Fruit fly (Drosophila melanogaster) whole organism, embryonic: Measurements from ENCODE around the gene CG8173.

Experiments used
- Atf3 ChIP-seq: fragments of 200-800 bp; sonication (Bioruptor generic); optimal IDR thresholded peaks from 3 replicates; lab custom pipeline; 2016; ENCODE audit warnings: missing biosample characterization, missing genetic modification characterization
- Awh ChIP-seq: fragments of 200-800 bp; sonication (Bioruptor generic); IDR thresholded peaks from 2 replicates; pipeline ENCODE4, ENCODE4 v1.3.6; 2022; ENCODE audit warnings: missing biosample characterization, missing genetic modification characterization
- B-H1 ChIP-seq: fragments of 200-800 bp; sonication (Bioruptor generic); IDR thresholded peaks from 3 replicates; pipeline ENCODE4 v1.3.6; 2022; ENCODE audit warnings: missing biosample characterization, missing genetic modification characterization
- CG1024 ChIP-seq: fragments of 200-800 bp; sonication (Bioruptor generic); IDR thresholded peaks from 2 replicates; pipeline ENCODE4 v1.3.6; 2022; ENCODE audit warnings: missing biosample characterization, missing genetic modification characterization
- CG10267 ChIP-seq: fragments of 200-800 bp; sonication (Bioruptor generic); optimal IDR thresholded peaks from 2 replicates; lab custom pipeline; 2018; ENCODE audit warnings: missing biosample characterization, mild to moderate bottlenecking, missing genetic modification characterization, moderate library complexity
- CG10366 ChIP-seq: fragments of 200-800 bp; sonication (Bioruptor generic); IDR thresholded peaks from 2 replicates; pipeline ENCODE4 v1.3.6; 2022; ENCODE audit warnings: missing biosample characterization, missing genetic modification characterization
- CG10543 ChIP-seq: fragments of 200-800 bp; sonication (Bioruptor generic); optimal IDR thresholded peaks from 3 replicates; lab custom pipeline; 2017; ENCODE audit warnings: missing biosample characterization, mild to moderate bottlenecking, missing genetic modification characterization, moderate library complexity
- CG11504 ChIP-seq: fragments of 200-800 bp; sonication (Bioruptor generic); optimal IDR thresholded peaks from 3 replicates; lab custom pipeline; 2019; ENCODE audit warnings: missing biosample characterization, mild to moderate bottlenecking, missing genetic modification characterization, moderate library complexity
- CG13894 ChIP-seq: fragments of 200-800 bp; sonication (Bioruptor generic); optimal IDR thresholded peaks from 3 replicates; lab custom pipeline; 2018; ENCODE audit warnings: missing biosample characterization, mild to moderate bottlenecking, missing genetic modification characterization, moderate library complexity
- CG14710 ChIP-seq: fragments of 200-800 bp; sonication (Bioruptor generic); optimal IDR thresholded peaks from 3 replicates; lab custom pipeline; 2019; ENCODE audit warnings: missing biosample characterization, mild to moderate bottlenecking, missing genetic modification characterization, moderate library complexity
- CG1602 ChIP-seq: fragments of 200-800 bp; sonication (Bioruptor generic); optimal IDR thresholded peaks from 3 replicates; lab custom pipeline; 2016; ENCODE audit warnings: missing biosample characterization, missing genetic modification characterization
- CG2129 ChIP-seq: fragments of 200-800 bp; sonication (Bioruptor generic); IDR thresholded peaks from 2 replicates; pipeline ENCODE4 v1.3.6; 2022; ENCODE audit warnings: missing biosample characterization, missing genetic modification characterization; ENCODE audit not compliant: partially characterized antibody
- CG2678 ChIP-seq: fragments of 200-800 bp; sonication (Bioruptor generic); optimal IDR thresholded peaks from 3 replicates; lab custom pipeline; 2019; ENCODE audit warnings: missing biosample characterization, mild to moderate bottlenecking, missing genetic modification characterization, moderate library complexity
- CG34422 ChIP-seq: fragments of 200-800 bp; sonication (Bioruptor generic); IDR thresholded peaks from 3 replicates; pipeline ENCODE4 v1.3.6; 2022; ENCODE audit warnings: missing biosample characterization, missing genetic modification characterization
- CG3995 ChIP-seq: fragments of 200-800 bp; sonication (Bioruptor generic); optimal IDR thresholded peaks from 3 replicates; lab custom pipeline; 2016; ENCODE audit warnings: missing biosample characterization, missing genetic modification characterization
- CG42726 ChIP-seq: fragments of 200-800 bp; sonication (Bioruptor generic); IDR thresholded peaks from 2 replicates; pipeline ENCODE4 v1.3.6; 2022; ENCODE audit warnings: missing biosample characterization, missing genetic modification characterization; ENCODE audit not compliant: partially characterized antibody
- CG4282 ChIP-seq: fragments of 200-800 bp; sonication (Bioruptor generic); optimal IDR thresholded peaks from 2 replicates; lab custom pipeline; 2016; ENCODE audit warnings: missing biosample characterization, missing genetic modification characterization
- CG6254 ChIP-seq: fragments of 200-800 bp; sonication (Bioruptor generic); optimal IDR thresholded peaks from 3 replicates; lab custom pipeline; 2017; ENCODE audit warnings: mild to moderate bottlenecking, missing biosample characterization, missing genetic modification reagents, missing genetic modification characterization
- CG7357 ChIP-seq: fragments of 200-800 bp; sonication (Bioruptor generic); IDR thresholded peaks from 3 replicates; pipeline ENCODE4 v1.3.6; 2022; ENCODE audit warnings: missing biosample characterization, missing genetic modification characterization
- CG7786 ChIP-seq: fragments of 200-800 bp; sonication (Bioruptor generic); optimal IDR thresholded peaks from 2 replicates; lab custom pipeline; 2016; ENCODE audit warnings: missing biosample characterization, missing genetic modification characterization
- Fer2 ChIP-seq: fragments of 200-800 bp; sonication (Bioruptor generic); optimal IDR thresholded peaks from 2 replicates; lab custom pipeline; 2018; ENCODE audit warnings: missing biosample characterization, mild to moderate bottlenecking, missing genetic modification characterization, moderate library complexity
- Gug ChIP-seq: fragments of 200-800 bp; sonication (Bioruptor generic); IDR thresholded peaks from 4 replicates; pipeline ENCODE4 v1.3.6; 2022; ENCODE audit warnings: missing biosample characterization, missing genetic modification characterization
- HLH3B ChIP-seq: fragments of 200-800 bp; sonication (Bioruptor generic); IDR thresholded peaks from 2 replicates; pipeline ENCODE4 v1.3.6; 2022; ENCODE audit warnings: missing biosample characterization, missing genetic modification characterization
- Max ChIP-seq: fragments of 200-800 bp; sonication (Bioruptor generic); optimal IDR thresholded peaks from 2 replicates; lab custom pipeline; 2016; ENCODE audit warnings: missing biosample characterization, mild to moderate bottlenecking, missing genetic modification characterization
- Sox102F ChIP-seq: fragments of 200-800 bp; sonication (Bioruptor generic); optimal IDR thresholded peaks from 2 replicates; lab custom pipeline; 2018; ENCODE audit warnings: missing biosample characterization, mild to moderate bottlenecking, missing genetic modification characterization, moderate library complexity
- Tbp ChIP-seq: fragments of >200 bp; optimal IDR thresholded peaks from 2 replicates; lab custom pipeline; 2018; ENCODE audit warnings: missing biosample characterization, missing genetic modification characterization
- abd-A ChIP-seq: fragments of 200-800 bp; sonication (Bioruptor generic); optimal IDR thresholded peaks from 3 replicates; lab custom pipeline; 2019; ENCODE audit warnings: missing biosample characterization, mild to moderate bottlenecking, missing genetic modification characterization, moderate library complexity
- btn ChIP-seq: fragments of 200-800 bp; sonication (Bioruptor generic); optimal IDR thresholded peaks from 2 replicates; lab custom pipeline; 2016; ENCODE audit warnings: missing biosample characterization, missing genetic modification characterization
- ci ChIP-seq: fragments of 200-800 bp; sonication (Bioruptor generic); IDR thresholded peaks from 3 replicates; pipeline ENCODE4 v1.3.6; 2022; ENCODE audit warnings: missing biosample characterization, missing genetic modification characterization
- crol ChIP-seq: fragments of 200-800 bp; sonication (Bioruptor generic); IDR thresholded peaks from 2 replicates; pipeline ENCODE4 v1.3.6; 2022; ENCODE audit warnings: missing biosample characterization, missing genetic modification characterization
- dimm ChIP-seq: fragments of 200-800 bp; sonication (Bioruptor generic); IDR thresholded peaks from 2 replicates; pipeline ENCODE4 v1.3.6; 2022; ENCODE audit warnings: missing biosample characterization, missing genetic modification characterization
- dpn ChIP-seq, 2 experiments: fragments of 200-800 bp; sonication (Bioruptor generic); optimal IDR thresholded peaks; 3 replicates each; lab custom pipeline; 2016; ENCODE audit warnings: missing biosample characterization in 2 of 2, missing genetic modification characterization in 2 of 2
- dysf ChIP-seq: fragments of 200-800 bp; sonication (Bioruptor generic); IDR thresholded peaks from 3 replicates; pipeline ENCODE4 v1.3.6; 2022; ENCODE audit warnings: missing biosample characterization, missing genetic modification characterization
- eve ChIP-seq, 2 experiments: fragments of >200 bp; optimal IDR thresholded peaks; 2 replicates each; lab custom pipeline; 2017; ENCODE audit warnings: missing biosample characterization in 2 of 2, missing genetic modification characterization in 2 of 2
- exex ChIP-seq: fragments of 200-800 bp; sonication (Bioruptor generic); optimal IDR thresholded peaks from 4 replicates; lab custom pipeline; 2018; ENCODE audit warnings: missing biosample characterization, mild to moderate bottlenecking, missing genetic modification characterization, moderate library complexity
- fru ChIP-seq: fragments of >200 bp; optimal IDR thresholded peaks from 2 replicates; lab custom pipeline; 2017
- fu2 ChIP-seq: fragments of 200-800 bp; sonication (Bioruptor generic); optimal IDR thresholded peaks from 2 replicates; lab custom pipeline; 2016; ENCODE audit warnings: missing biosample characterization, missing genetic modification characterization
- hth ChIP-seq: fragments of >200 bp; optimal IDR thresholded peaks from 2 replicates; lab custom pipeline; 2017; ENCODE audit warnings: inconsistent platforms
- knrl ChIP-seq: fragments of 200-800 bp; sonication (Bioruptor generic); IDR thresholded peaks from 3 replicates; pipeline ENCODE4 v1.3.6; 2022; ENCODE audit warnings: missing biosample characterization, missing genetic modification characterization; ENCODE audit not compliant: partially characterized antibody
- lab ChIP-seq: fragments of 200-800 bp; sonication (Bioruptor generic); optimal IDR thresholded peaks from 3 replicates; lab custom pipeline; 2017; ENCODE audit warnings: missing biosample characterization, missing genetic modification characterization, mild to moderate bottlenecking, moderate library complexity, missing genetic modification reagents
- nmo ChIP-seq: fragments of 200-800 bp; sonication (Bioruptor generic); optimal IDR thresholded peaks from 2 replicates; lab custom pipeline; 2018; ENCODE audit warnings: missing biosample characterization, mild to moderate bottlenecking, missing genetic modification characterization, moderate library complexity
- nom ChIP-seq: fragments of 200-800 bp; sonication (Bioruptor generic); optimal IDR thresholded peaks from 2 replicates; lab custom pipeline; 2017; ENCODE audit warnings: missing biosample characterization, missing genetic modification characterization, mild to moderate bottlenecking, moderate library complexity, missing genetic modification reagents
- pan ChIP-seq, 4 experiments: fragments of >200 bp in 3 of 4; fragments of 200-800 bp in 1 of 4; sonication (Bioruptor generic) in 1 of 4; optimal IDR thresholded peaks in 3 of 4; IDR thresholded peaks in 1 of 4; 2 replicates each; pipeline versions ENCODE4 v1.3.6 to Lab custom; 2017 to 2022; ENCODE audit warnings: missing biosample characterization in 2 of 4, missing genetic modification characterization in 2 of 4, mixed read lengths in 1 of 4
- phol ChIP-seq: fragments of 200-800 bp; sonication (Bioruptor generic); optimal IDR thresholded peaks from 3 replicates; lab custom pipeline; 2018; ENCODE audit warnings: missing biosample characterization, mild to moderate bottlenecking, missing genetic modification characterization, moderate library complexity
- psq ChIP-seq: fragments of 200-800 bp; sonication (Bioruptor generic); optimal IDR thresholded peaks from 2 replicates; lab custom pipeline; 2017; ENCODE audit warnings: missing biosample characterization, missing genetic modification characterization
- slbo ChIP-seq: fragments of 200-800 bp; sonication (Bioruptor generic); IDR thresholded peaks from 2 replicates; pipeline ENCODE4 v1.3.6; 2022; ENCODE audit warnings: missing biosample characterization, missing genetic modification characterization
- stwl ChIP-seq: fragments of 200-800 bp; sonication (Bioruptor generic); optimal IDR thresholded peaks from 3 replicates; lab custom pipeline; 2018; ENCODE audit warnings: missing biosample characterization, mild to moderate bottlenecking, missing genetic modification characterization, moderate library complexity
- tap ChIP-seq: fragments of 200-800 bp; optimal IDR thresholded peaks from 3 replicates; lab custom pipeline; 2019; ENCODE audit warnings: missing biosample characterization, mild to moderate bottlenecking, missing genetic modification characterization, moderate library complexity
- tin ChIP-seq: fragments of 200-800 bp; sonication (Bioruptor generic); optimal IDR thresholded peaks from 3 replicates; lab custom pipeline; 2016; ENCODE audit warnings: missing biosample characterization, missing genetic modification characterization
- tx ChIP-seq: fragments of 200-800 bp; sonication (Bioruptor generic); optimal IDR thresholded peaks from 2 replicates; lab custom pipeline; 2016; ENCODE audit warnings: missing biosample characterization, missing genetic modification characterization
- wor ChIP-seq: fragments of 200-800 bp; sonication (Bioruptor generic); IDR thresholded peaks from 2 replicates; pipeline ENCODE4 v1.3.6; 2022; ENCODE audit warnings: missing biosample characterization, missing genetic modification characterization

CG8173 gene

DNA sequence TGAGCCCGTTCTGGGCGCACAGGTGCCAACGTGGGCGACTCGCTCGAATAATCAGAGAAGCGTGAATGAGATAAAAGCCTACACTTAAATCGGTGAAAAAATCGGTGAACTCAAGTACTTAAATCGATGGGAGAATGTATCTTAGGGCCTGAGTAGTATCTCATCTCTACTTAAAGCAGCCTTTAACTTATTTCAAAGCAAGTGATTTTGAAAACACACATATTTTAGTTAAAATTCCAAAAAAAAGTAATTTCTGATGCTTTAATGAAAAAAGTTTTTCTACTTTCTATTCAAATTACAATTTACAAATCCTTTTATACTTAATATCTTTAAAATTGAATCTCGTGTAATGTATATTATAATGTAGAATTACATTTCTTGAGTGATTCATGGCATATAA lies 23.2 kb upstream of the CG8173 start (continued):
- TF ChIP-seq tap (no peak), dimm (no peak), Sox102F (GFP tag; lab: Kevin White, UChicago) (peak; percentile 15), Gug (no peak), tin (GFP tag; lab: Kevin White, UChicago) (no peak), slbo (GFP tag; lab: Robert Waterston, UW) (no peak), Tbp (GFP tag; lab: Kevin White, UChicago) (no peak), psq (GFP tag; lab: Kevin White, UChicago) (no peak), phol (peak; percentile 38), CG2129 (no peak), Atf3 (no peak), Fer2 (no peak), Awh (GFP tag; lab: Robert Waterston, UW) (no peak), eve (GFP tag; optimal IDR thresholded peaks at IDR 0.05; lab: Kevin White, UChicago) (no peak), stwl (tag; lab: Kevin White, UChicago) (no peak), CG14710 (tag; lab: Kevin White, UChicago) (peak; percentile 34), fu2 (no peak), ci (no peak), CG13894 (tag; lab: Kevin White, UChicago) (no peak), CG10366 (no peak), nmo (GFP tag; lab: Kevin White, UChicago) (peak; percentile 4), B-H1 (GFP tag; lab: Robert Waterston, UW) (no peak), HLH3B (GFP tag; lab: Robert Waterston, UW) (no peak), CG10267 (tag; lab: Kevin White, UChicago) (peak; percentile 21), hth (lab: Kevin White, UChicago) (no peak)
- TF ChIP-seq, all 482 proteins: peak for 25

DNA sequence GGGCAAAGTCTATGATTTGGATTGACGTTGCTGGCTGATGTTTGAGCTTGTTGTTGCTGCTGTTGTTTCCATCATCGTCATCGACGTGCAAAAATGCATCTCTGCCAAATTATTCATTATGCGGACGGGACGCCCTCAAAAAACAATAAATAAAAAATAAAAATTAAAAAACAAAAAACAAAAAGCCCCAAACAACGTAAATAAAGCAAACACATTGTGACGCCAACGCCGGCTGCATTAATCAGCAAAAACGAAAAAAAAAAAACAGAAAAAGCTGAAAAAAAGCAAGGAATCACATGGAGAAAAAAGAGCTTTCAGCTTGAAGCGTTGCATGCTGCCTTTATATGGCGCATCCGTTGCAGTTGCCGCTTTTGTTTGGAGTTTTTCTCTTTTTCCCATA lies 22.6 kb upstream of the CG8173 start:
- TF ChIP-seq nom (GFP tag; lab: Kevin White, UChicago) (peak; percentile 68), CG4282 (GFP tag; lab: Kevin White, UChicago) (no peak), CG7786 (no peak), pan (optimal IDR thresholded peaks at IDR 0.05; lab: Kevin White, UChicago) (no peak), pan (GFP tag; optimal IDR thresholded peaks at IDR 0.05 in 1 of 2, IDR thresholded peaks at IDR 0.05 in 1 of 2) (no peak), Max (GFP tag; lab: Kevin White, UChicago) (no peak), CG10543 (no peak)

DNA sequence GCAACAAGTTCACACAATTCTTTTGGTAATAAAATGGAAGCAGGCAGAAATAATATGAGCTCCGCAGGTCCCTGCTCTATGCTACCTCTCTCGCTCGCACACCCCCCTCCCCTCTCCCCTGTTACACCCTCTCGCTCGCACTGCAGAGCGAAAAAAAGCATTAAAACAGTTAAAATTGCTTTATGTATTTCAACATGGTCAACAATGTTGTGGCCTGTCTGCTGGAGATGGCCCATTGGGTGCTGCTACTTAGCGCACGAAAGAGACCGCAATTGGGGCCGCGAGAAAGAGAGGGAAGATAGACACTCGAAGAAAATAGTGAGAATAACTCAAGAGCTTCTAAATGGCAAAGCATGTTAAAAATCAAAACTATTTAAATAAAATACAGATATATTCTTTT lies 18.9 kb upstream of the CG8173 start:
- TF ChIP-seq hth (lab: Kevin White, UChicago): no peak
- TF ChIP-seq CG3995 (GFP tag; lab: Kevin White, UChicago): no peak
- no peak for TF ChIP-seq knrl (GFP tag; lab: Robert Waterston, UW)
- TF ChIP-seq dpn (GFP tag; optimal IDR thresholded peaks at IDR 0.05; lab: Kevin White, UChicago): no peak
- TF ChIP-seq CG1024 (GFP tag; lab: Robert Waterston, UW): no peak
- TF ChIP-seq CG7357: no peak
- peak; percentile 3 for TF ChIP-seq lab
- TF ChIP-seq CG6254 (GFP tag; lab: Kevin White, UChicago): no peak
- TF ChIP-seq dysf (GFP tag; lab: Robert Waterston, UW): peak; percentile 36; the same call in 1 of the 3 replicates
- TF ChIP-seq crol (GFP tag; lab: Robert Waterston, UW): peak; percentile 33; the same call in 1 of the 2 replicates
- no peak for TF ChIP-seq fru (lab: Kevin White, UChicago)
- no peak for TF ChIP-seq CG42726 (GFP tag; lab: Robert Waterston, UW)
- TF ChIP-seq wor (GFP tag; lab: Robert Waterston, UW): no peak
- no peak for TF ChIP-seq CG1602 (GFP tag; lab: Kevin White, UChicago)
- TF ChIP-seq btn (GFP tag; lab: Kevin White, UChicago): no peak
- no peak for TF ChIP-seq exex (tag; lab: Kevin White, UChicago)
- peak; percentile 31 for TF ChIP-seq CG11504
- peak; percentile 2 for TF ChIP-seq CG2678
- no peak for TF ChIP-seq tx (GFP tag; lab: Kevin White, UChicago)
- TF ChIP-seq HLH3B (GFP tag; lab: Robert Waterston, UW): no peak
- peak; percentile 69 for TF ChIP-seq abd-A (tag; lab: Kevin White, UChicago)
- no peak for TF ChIP-seq CG34422
